Worm (Caenorhabditis elegans) whole organism, L2 larva: Measurements from ENCODE around the gene pdhk-2.

Experiments
- C34F6.9 ChIP-seq: fragments of 150-350 bp; optimal IDR thresholded peaks from 2 replicates; lab custom pipeline; 2014; ENCODE audit warnings: missing biosample characterization, missing genetic modification characterization
- Y55F3AM.14 ChIP-seq: fragments of 200-800 bp; sonication (Bioruptor generic); optimal IDR thresholded peaks from 2 replicates; lab custom pipeline; 2018; ENCODE audit warnings: mild to moderate bottlenecking, missing genetic modification characterization, missing compliant biosample characterization
- ZK546.5 ChIP-seq: sonication (generic microtip); optimal IDR thresholded peaks from 2 replicates; lab custom pipeline; 2017; ENCODE audit warnings: missing biosample characterization, missing genetic modification characterization
- ama-1 ChIP-seq: fragments of 150-350 bp; optimal IDR thresholded peaks from 2 replicates; lab custom pipeline; 2018; ENCODE audit warnings: inconsistent platforms
- blmp-1 ChIP-seq: sonication (generic microtip); optimal IDR thresholded peaks from 2 replicates; lab custom pipeline; 2017; ENCODE audit warnings: missing genetic modification characterization, mild to moderate bottlenecking, missing compliant biosample characterization, antibody characterized with exemption, moderate library complexity; ENCODE audit not compliant: insufficient read depth
- ceh-16 ChIP-seq: fragments of 150-350 bp; optimal IDR thresholded peaks from 2 replicates; lab custom pipeline; 2014; ENCODE audit warnings: missing biosample characterization, missing genetic modification characterization
- crh-2 ChIP-seq: sonication (generic microtip); optimal IDR thresholded peaks from 2 replicates; lab custom pipeline; 2017; ENCODE audit warnings: missing biosample characterization, missing genetic modification characterization
- dmd-4 ChIP-seq: sonication (generic microtip); optimal IDR thresholded peaks from 2 replicates; lab custom pipeline; 2017; ENCODE audit warnings: missing biosample characterization, missing genetic modification characterization
- egl-27 ChIP-seq: sonication (generic microtip); optimal IDR thresholded peaks from 3 replicates; lab custom pipeline; 2017; ENCODE audit warnings: missing biosample characterization, missing genetic modification reagents, missing genetic modification characterization
- elt-1 ChIP-seq: fragments of 150-350 bp; optimal IDR thresholded peaks from 2 replicates; lab custom pipeline; 2014; ENCODE audit warnings: missing biosample characterization, missing genetic modification characterization
- fos-1 ChIP-seq: fragments of 150-350 bp; optimal IDR thresholded peaks from 2 replicates; lab custom pipeline; 2014; ENCODE audit warnings: missing biosample characterization, missing genetic modification characterization
- gmeb-1 ChIP-seq: fragments of 150-350 bp; optimal IDR thresholded peaks from 2 replicates; lab custom pipeline; 2014; ENCODE audit warnings: missing biosample characterization, missing genetic modification characterization
- lin-13 ChIP-seq: fragments of 150-350 bp; optimal IDR thresholded peaks from 2 replicates; lab custom pipeline; 2014; ENCODE audit warnings: missing biosample characterization, missing genetic modification reagents, missing genetic modification characterization
- lin-39 ChIP-seq: fragments of 150-350 bp; optimal IDR thresholded peaks from 2 replicates; lab custom pipeline; 2014; ENCODE audit warnings: missing biosample characterization, missing genetic modification reagents, missing genetic modification characterization
- lsy-2 ChIP-seq, 2 experiments: fragments of 150-350 bp in 1 of 2; sonication (generic microtip) in 1 of 2; optimal IDR thresholded peaks; 2 replicates each; lab custom pipeline; 2014 to 2017; ENCODE audit warnings: missing biosample characterization in 2 of 2, missing genetic modification characterization in 2 of 2
- mab-5 ChIP-seq: fragments of 150-350 bp; optimal IDR thresholded peaks from 2 replicates; lab custom pipeline; 2014; ENCODE audit warnings: missing biosample characterization, missing genetic modification characterization
- mdl-1 ChIP-seq, 2 experiments: fragments of 150-350 bp in 1 of 2; sonication (generic microtip) in 1 of 2; optimal IDR thresholded peaks; 2 replicates each; lab custom pipeline; 2017; ENCODE audit warnings: missing biosample characterization in 2 of 2, missing genetic modification characterization in 2 of 2
- nhr-10 ChIP-seq: sonication (generic microtip); optimal IDR thresholded peaks from 2 replicates; lab custom pipeline; 2017; ENCODE audit warnings: missing biosample characterization, missing genetic modification characterization
- nhr-11 ChIP-seq: fragments of 150-350 bp; optimal IDR thresholded peaks from 2 replicates; lab custom pipeline; 2014; ENCODE audit warnings: missing biosample characterization, missing genetic modification characterization
- nhr-12 ChIP-seq: fragments of 150-350 bp; optimal IDR thresholded peaks from 2 replicates; lab custom pipeline; 2014; ENCODE audit warnings: missing biosample characterization, missing genetic modification characterization
- nhr-129 ChIP-seq: fragments of 150-350 bp; optimal IDR thresholded peaks from 2 replicates; lab custom pipeline; 2014; ENCODE audit warnings: missing biosample characterization, missing genetic modification characterization
- nhr-21 ChIP-seq: fragments of 150-350 bp; optimal IDR thresholded peaks from 2 replicates; lab custom pipeline; 2014; ENCODE audit warnings: missing biosample characterization, missing genetic modification characterization
- nhr-23 ChIP-seq: fragments of 150-350 bp; optimal IDR thresholded peaks from 2 replicates; lab custom pipeline; 2014; ENCODE audit warnings: missing biosample characterization, missing genetic modification reagents, missing genetic modification characterization
- nhr-25 ChIP-seq: fragments of 150-350 bp; sonication (generic microtip); optimal IDR thresholded peaks from 3 replicates; lab custom pipeline; 2014; ENCODE audit warnings: missing biosample characterization, missing genetic modification characterization
- sem-4 ChIP-seq: fragments of 150-350 bp; optimal IDR thresholded peaks from 2 replicates; lab custom pipeline; 2014; ENCODE audit warnings: missing biosample characterization, missing genetic modification reagents, missing genetic modification characterization
- skn-1 ChIP-seq: sonication (generic microtip); optimal IDR thresholded peaks from 2 replicates; lab custom pipeline; 2017; ENCODE audit warnings: missing biosample characterization, missing genetic modification characterization
- sma-3 ChIP-seq: sonication (generic microtip); optimal IDR thresholded peaks from 2 replicates; lab custom pipeline; 2016; ENCODE audit warnings: missing genetic modification reagents, missing genetic modification characterization, missing compliant biosample characterization
- sma-9 ChIP-seq, 2 experiments: fragments of 150-350 bp in 1 of 2; sonication (generic microtip) in 1 of 2; optimal IDR thresholded peaks; 2 replicates each; lab custom pipeline; 2014 to 2016; ENCODE audit warnings: missing genetic modification characterization in 2 of 2, mild to moderate bottlenecking in 1 of 2, missing biosample characterization in 1 of 2, missing compliant biosample characterization in 1 of 2, missing genetic modification reagents in 1 of 2, moderate library complexity in 1 of 2
- snpc-4 ChIP-seq: fragments of 150-350 bp; optimal IDR thresholded peaks from 2 replicates; lab custom pipeline; 2014; ENCODE audit warnings: missing biosample characterization, missing genetic modification characterization
- unc-39 ChIP-seq: fragments of 150-350 bp; optimal IDR thresholded peaks from 2 replicates; lab custom pipeline; 2014; ENCODE audit warnings: missing biosample characterization, missing genetic modification characterization
- unc-55 ChIP-seq: fragments of 150-350 bp; sonication (generic microtip); optimal IDR thresholded peaks from 3 replicates; lab custom pipeline; 2014; ENCODE audit warnings: missing biosample characterization, missing genetic modification reagents, missing genetic modification characterization
- unc-62 ChIP-seq: fragments of 150-350 bp; optimal IDR thresholded peaks from 2 replicates; lab custom pipeline; 2014; ENCODE audit warnings: missing biosample characterization, missing genetic modification reagents, missing genetic modification characterization
- zag-1 ChIP-seq: fragments of 150-350 bp; optimal IDR thresholded peaks from 2 replicates; lab custom pipeline; 2014; ENCODE audit warnings: missing biosample characterization, missing genetic modification characterization
- ztf-4 ChIP-seq: fragments of 150-350 bp; optimal IDR thresholded peaks from 2 replicates; lab custom pipeline; 2014; ENCODE audit warnings: missing biosample characterization, missing genetic modification characterization

The pdhk-2 gene

ce11 chrIII:8709735-8710134, 31.5 kb downstream of the pdhk-2 start:
- TF ChIP-seq nhr-12: no peak
- peak; percentile 48 for TF ChIP-seq sma-9 (GFP tag; optimal IDR thresholded peaks at IDR 0.05; lab: Kevin White, UChicago)
- TF ChIP-seq sma-9 (tag; optimal IDR thresholded peaks at IDR 0.05; lab: Kevin White, UChicago): no peak
- TF ChIP-seq blmp-1 (tag; lab: Kevin White, UChicago): peak; percentile 67

DNA sequence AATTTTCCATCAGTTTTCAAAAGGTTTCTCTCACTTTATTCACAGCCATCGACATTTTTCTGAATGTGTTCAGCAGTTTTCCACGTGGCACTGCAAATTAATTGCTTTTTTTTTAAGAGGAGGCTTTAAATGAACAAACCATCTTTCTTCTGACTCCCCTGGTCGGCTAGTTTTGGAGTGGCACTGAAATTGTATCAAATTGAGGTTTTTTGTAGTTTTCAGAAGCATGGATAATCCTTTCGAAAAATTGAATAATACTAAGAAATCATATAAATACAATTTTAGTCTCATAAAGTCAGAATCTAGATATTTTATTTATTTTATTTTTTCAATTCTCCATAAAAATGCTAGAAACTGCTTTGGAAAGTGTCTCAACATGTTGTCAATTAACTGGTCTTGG, 36.4 kb downstream of the pdhk-2 start, which contains the start of gene B0303.16:
Gene B0303.16 (plus strand): TSS at position 301 of the 400 bp plus-strand sequence.
- TF ChIP-seq unc-39: no peak
- no peak for TF ChIP-seq C34F6.9 (tag; lab: Kevin White, UChicago)
- no peak for TF ChIP-seq dmd-4 (tag; lab: Kevin White, UChicago)
- TF ChIP-seq nhr-11 (tag; lab: Kevin White, UChicago): no peak
- no peak for TF ChIP-seq mdl-1 (tag; optimal IDR thresholded peaks at IDR 0.05; lab: Kevin White, UChicago)
- TF ChIP-seq crh-2: no peak
- TF ChIP-seq snpc-4 (tag; lab: Kevin White, UChicago): no peak
- no peak for TF ChIP-seq unc-62
- TF ChIP-seq Y55F3AM.14 (GFP tag; lab: Kevin White, UChicago): no peak
- no peak for TF ChIP-seq zag-1
- TF ChIP-seq gmeb-1 (tag; lab: Kevin White, UChicago): no peak
- no peak for TF ChIP-seq ama-1 (lab: Kevin White, UChicago)
- no peak for TF ChIP-seq ztf-4
- TF ChIP-seq egl-27 (tag; lab: Kevin White, UChicago): no peak
- TF ChIP-seq ZK546.5 (tag; lab: Kevin White, UChicago): no peak
- no peak for TF ChIP-seq nhr-129 (tag; lab: Kevin White, UChicago)
- no peak for TF ChIP-seq nhr-10 (tag; lab: Kevin White, UChicago)
- no peak for TF ChIP-seq skn-1 (tag; lab: Kevin White, UChicago)

ce11 chrIII:8700289-8700957, 40.8 kb downstream of the pdhk-2 start, which contains the start of the genes sdz-1 and vps-33.1:
Gene sdz-1, minus strand, starts transcription at chrIII:8700339.
Gene vps-33.1, plus strand, starts transcription at chrIII:8700927.
- TF ChIP-seq sem-4 (tag; lab: Kevin White, UChicago) (no peak), C34F6.9 (tag; lab: Kevin White, UChicago) (peak; percentile 68), lin-39 (no peak), sma-3 (peak; percentile 1), gmeb-1 (tag; lab: Kevin White, UChicago) (peak; percentile 87), unc-55 (GFP tag; lab: Kevin White, UChicago) (peak; percentile 90), elt-1 (no peak), crh-2 (peak; percentile 4), lsy-2 (tag; optimal IDR thresholded peaks at IDR 0.05; lab: Kevin White, UChicago) (peak in 1 of 2 experiments; percentile 75), nhr-129 (tag; lab: Kevin White, UChicago) (peak; percentile 62), unc-39 (no peak), lin-13 (peak; percentile 43), sma-9 (GFP tag; optimal IDR thresholded peaks at IDR 0.05; lab: Kevin White, UChicago) (peak; percentile 50), sma-9 (tag; optimal IDR thresholded peaks at IDR 0.05; lab: Kevin White, UChicago) (no peak)

DNA sequence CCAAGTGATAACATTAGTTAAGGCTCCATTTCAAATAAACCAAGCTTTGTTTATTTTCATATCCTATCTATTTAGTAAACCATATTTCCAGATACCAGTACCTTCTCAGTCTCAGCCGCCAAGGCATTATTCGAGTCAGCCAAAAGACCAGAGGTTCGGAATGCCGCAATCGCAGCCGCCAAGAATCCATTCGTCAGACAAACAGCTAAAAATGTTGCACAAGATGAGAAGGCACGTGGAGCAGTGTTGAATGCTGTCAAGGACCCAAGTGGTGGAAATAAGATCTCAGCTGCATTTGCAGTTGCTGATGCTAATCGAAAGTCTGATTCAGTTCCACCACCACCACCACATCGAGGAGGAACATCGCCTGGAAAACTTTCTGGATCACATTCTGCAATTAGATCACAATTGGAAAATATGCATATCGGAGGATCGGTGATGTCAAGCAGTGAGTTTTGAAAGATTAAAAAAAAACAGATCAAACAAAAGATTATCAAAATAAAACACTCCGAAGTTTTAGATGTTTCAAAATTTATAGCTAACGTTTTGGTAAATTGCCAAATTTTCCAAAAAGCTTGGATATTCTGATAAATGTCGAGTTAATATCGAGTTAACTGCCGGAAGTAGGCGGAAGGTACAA, 43.8 kb downstream of the pdhk-2 start:
- TF ChIP-seq lsy-2 (tag; optimal IDR thresholded peaks at IDR 0.05; lab: Kevin White, UChicago): no peak
- TF ChIP-seq nhr-21: no peak
- no peak for TF ChIP-seq zag-1
- no peak for TF ChIP-seq ztf-4
- TF ChIP-seq nhr-23 (tag; lab: Kevin White, UChicago): no peak
- no peak for TF ChIP-seq crh-2
- no peak for TF ChIP-seq ceh-16 (tag; lab: Kevin White, UChicago)
- no peak for TF ChIP-seq mab-5
- TF ChIP-seq ZK546.5 (tag; lab: Kevin White, UChicago): no peak
- TF ChIP-seq unc-62: no peak
- TF ChIP-seq fos-1 (tag; lab: Kevin White, UChicago): no peak
- TF ChIP-seq unc-39: no peak
- TF ChIP-seq nhr-25 (tag; lab: Kevin White, UChicago): no peak
- TF ChIP-seq skn-1 (tag; lab: Kevin White, UChicago): no peak
